Worm (Caenorhabditis elegans): Measurements from ENCODE around the gene mob-4.
A peak's percentile ranks its signal among the peaks of the same experiment; 100 is the strongest.

mob-4 gene

ce11 chrIII:8250007-8250683, 25.2 kb downstream of the mob-4 start, which contains the start of gene knl-1 (continued):
- TF ChIP-seq gei-17 (GFP tag; optimal IDR thresholded peaks at IDR 0.05) (no peak), akir-1 (GFP tag; optimal IDR thresholded peaks at IDR 0.05) (no peak), snpc-1.3 (tag; optimal IDR thresholded peaks at IDR 0.05; ENCODE audit: insufficient read depth) (no peak), dpff-1 (tag; optimal IDR thresholded peaks at IDR 0.05) (no peak), bed-1 (GFP tag; IDR thresholded peaks at IDR 0.05) (no peak), ztf-22 (GFP tag; optimal IDR thresholded peaks at IDR 0.05) (no peak), B0336.3 (GFP tag; IDR thresholded peaks at IDR 0.05) (no peak), nhr-27 (tag; optimal IDR thresholded peaks at IDR 0.05) (no peak), egl-44 (GFP tag; IDR thresholded peaks at IDR 0.05) (no peak), cebp-2 (GFP tag; IDR thresholded peaks at IDR 0.05) (no peak), ama-1 (optimal IDR thresholded peaks at IDR 0.05) (no peak), ama-1 (GFP tag; optimal IDR thresholded peaks at IDR 0.05) (no peak), hrde-1 (tag; optimal IDR thresholded peaks at IDR 0.05; ENCODE audit: borderline replicate concordance) (no peak), zfh-2 (GFP tag; conservative IDR thresholded peaks at IDR 0.05) (no peak), ztf-18 (tag; optimal IDR thresholded peaks at IDR 0.05) (peak; percentile 42), F39B2.1 (GFP tag; IDR thresholded peaks at IDR 0.05) (no peak), let-526 (GFP tag; IDR thresholded peaks at IDR 0.05) (0 out of 2 replicates have a peak, but pooled peaks have one; percentile 35), ceh-100 (GFP tag; IDR thresholded peaks at IDR 0.05) (peak; percentile 95), tlf-1 (GFP tag; optimal IDR thresholded peaks at IDR 0.05) (no peak), dox-1 (GFP tag; IDR thresholded peaks at IDR 0.05) (peak; percentile 74), sea-2 (GFP tag; IDR thresholded peaks at IDR 0.05) (no peak), hsf-1 (GFP tag; IDR thresholded peaks at IDR 0.05) (no peak), ztf-26 (tag; optimal IDR thresholded peaks at IDR 0.05) (no peak), ccch-3 (GFP tag; optimal IDR thresholded peaks at IDR 0.05) (no peak), ztf-6 (GFP tag; IDR thresholded peaks at IDR 0.05) (no peak), attf-5 (GFP tag; optimal IDR thresholded peaks at IDR 0.05) (peak; percentile 59), B0019.2 (GFP tag; conservative IDR thresholded peaks at IDR 0.05) (no peak), xnd-1 (tag; optimal IDR thresholded peaks at IDR 0.05) (no peak), sdz-38 (tag; optimal IDR thresholded peaks at IDR 0.05) (no peak), pbrm-1 (GFP tag; IDR thresholded peaks at IDR 0.05) (no peak), let-607 (tag; optimal IDR thresholded peaks at IDR 0.05) (no peak), D2030.7 (GFP tag; IDR thresholded peaks at IDR 0.05) (peak; percentile 74), ets-4 (GFP tag; optimal IDR thresholded peaks at IDR 0.05) (no peak), ceh-58 (GFP tag; IDR thresholded peaks at IDR 0.05) (no peak), athp-1 (tag; optimal IDR thresholded peaks at IDR 0.05) (no peak), snpc-4 (GFP tag; optimal IDR thresholded peaks at IDR 0.05) (no peak), snpc-4 (tag; optimal IDR thresholded peaks at IDR 0.05) (peak in 1 of 4 experiments; percentile 59), Y95B8A.8 (GFP tag; IDR thresholded peaks at IDR 0.05) (no peak), lin-54 (GFP tag; optimal IDR thresholded peaks at IDR 0.05) (peak; percentile 68), Y53F4B.3 (GFP tag; IDR thresholded peaks at IDR 0.05) (no peak), aptf-2 (GFP tag; conservative IDR thresholded peaks at IDR 0.05) (0 out of 2 replicates have a peak, but pooled peaks have one; percentile 51), ceh-79 (tag; optimal IDR thresholded peaks at IDR 0.05) (no peak), snpc-3.4 (tag; optimal IDR thresholded peaks at IDR 0.05) (peak; percentile 28), mes-4 (tag; optimal IDR thresholded peaks at IDR 0.05) (no peak), aptf-3 (GFP tag; IDR thresholded peaks at IDR 0.05) (no peak), F10E7.11 (tag; optimal IDR thresholded peaks at IDR 0.05) (no peak), Y67H2A.10 (GFP tag; conservative IDR thresholded peaks at IDR 0.05) (no peak), nhr-90 (tag; optimal IDR thresholded peaks at IDR 0.05) (no peak), unc-62 (GFP tag; optimal IDR thresholded peaks at IDR 0.05) (no peak)
